Worm (Caenorhabditis elegans) whole organism, late embryonic: Measurements from ENCODE around the gene M151.2.

Source experiments
- C08G9.2 ChIP-seq: sonication (generic microtip); optimal IDR thresholded peaks from 2 replicates; lab custom pipeline; 2016; ENCODE audit warnings: mild to moderate bottlenecking, missing genetic modification characterization, moderate library complexity, missing compliant biosample characterization
- C38D4.7 ChIP-seq: fragments of 200-800 bp; sonication (Bioruptor generic); optimal IDR thresholded peaks from 2 replicates; lab custom pipeline; 2018; ENCODE audit warnings: mild to moderate bottlenecking, missing genetic modification characterization, moderate library complexity, missing compliant biosample characterization
- K02D7.2 ChIP-seq: sonication (generic microtip); optimal IDR thresholded peaks from 2 replicates; lab custom pipeline; 2017; ENCODE audit warnings: mild to moderate bottlenecking, missing genetic modification characterization, missing compliant biosample characterization
- K09A11.1 ChIP-seq: sonication (generic microtip); optimal IDR thresholded peaks from 2 replicates; lab custom pipeline; 2017; ENCODE audit warnings: antibody characterized with exemption, mild to moderate bottlenecking, missing genetic modification characterization, missing compliant biosample characterization; ENCODE audit not compliant: insufficient read depth
- T23F11.4 ChIP-seq: fragments of 200-800 bp; sonication (Bioruptor generic); optimal IDR thresholded peaks from 2 replicates; lab custom pipeline; 2018; ENCODE audit warnings: mild to moderate bottlenecking, missing genetic modification characterization, missing compliant biosample characterization
- Y22D7AL.16 ChIP-seq: sonication (generic microtip); optimal IDR thresholded peaks from 2 replicates; lab custom pipeline; 2016; ENCODE audit warnings: missing genetic modification characterization, missing compliant biosample characterization
- ahr-1 ChIP-seq: sonication (generic microtip); optimal IDR thresholded peaks from 2 replicates; lab custom pipeline; 2016; ENCODE audit warnings: missing genetic modification characterization, missing compliant biosample characterization
- ceh-19 ChIP-seq: fragments of 200-800 bp; sonication (Bioruptor generic); optimal IDR thresholded peaks from 2 replicates; lab custom pipeline; 2018; ENCODE audit warnings: mild to moderate bottlenecking, missing genetic modification characterization, missing compliant biosample characterization
- ceh-24 ChIP-seq: sonication (generic microtip); optimal IDR thresholded peaks from 2 replicates; lab custom pipeline; 2016; ENCODE audit warnings: mild to moderate bottlenecking, missing genetic modification characterization, missing compliant biosample characterization
- ceh-34 ChIP-seq: sonication (generic microtip); optimal IDR thresholded peaks from 2 replicates; lab custom pipeline; 2016; ENCODE audit warnings: mild to moderate bottlenecking, missing genetic modification characterization, missing compliant biosample characterization
- ceh-45 ChIP-seq: fragments of 200-800 bp; sonication (Bioruptor generic); IDR thresholded peaks from 2 replicates; pipeline ENCODE4 v1.3.6; 2022; ENCODE audit warnings: missing genetic modification reagents, missing genetic modification characterization, missing compliant biosample characterization
- ceh-6 ChIP-seq: fragments of 200-800 bp; sonication (Bioruptor generic); optimal IDR thresholded peaks from 2 replicates; lab custom pipeline; 2018; ENCODE audit warnings: mild to moderate bottlenecking, missing genetic modification characterization, missing compliant biosample characterization
- ceh-9 ChIP-seq: sonication (generic microtip); optimal IDR thresholded peaks from 2 replicates; lab custom pipeline; 2016; ENCODE audit warnings: mild to moderate bottlenecking, missing genetic modification characterization, inconsistent platforms, missing compliant biosample characterization
- che-1 ChIP-seq: sonication (generic microtip); optimal IDR thresholded peaks from 2 replicates; lab custom pipeline; 2016; ENCODE audit warnings: mild to moderate bottlenecking, missing genetic modification characterization, missing compliant biosample characterization
- elt-2 ChIP-seq: sonication (generic microtip); optimal IDR thresholded peaks from 2 replicates; lab custom pipeline; 2016; ENCODE audit warnings: missing genetic modification reagents, missing genetic modification characterization, missing compliant biosample characterization
- ets-4 ChIP-seq: sonication (generic microtip); optimal IDR thresholded peaks from 2 replicates; lab custom pipeline; 2016; ENCODE audit warnings: missing genetic modification characterization, missing compliant biosample characterization
- fax-1 ChIP-seq: sonication (generic microtip); optimal IDR thresholded peaks from 2 replicates; lab custom pipeline; 2016; ENCODE audit warnings: missing genotype, missing genetic modification characterization, missing compliant biosample characterization
- fkh-10 ChIP-seq: fragments of 150-350 bp; optimal IDR thresholded peaks from 2 replicates; lab custom pipeline; 2014; ENCODE audit warnings: missing biosample characterization, missing genetic modification reagents, missing genetic modification characterization
- fkh-6 ChIP-seq: sonication (generic microtip); optimal IDR thresholded peaks from 2 replicates; lab custom pipeline; 2016; ENCODE audit warnings: missing genetic modification characterization, missing compliant biosample characterization
- gmeb-2 ChIP-seq: sonication (generic microtip); optimal IDR thresholded peaks from 2 replicates; lab custom pipeline; 2016; ENCODE audit warnings: missing genetic modification characterization, inconsistent platforms, missing compliant biosample characterization
- hlh-13 ChIP-seq: fragments of 200-800 bp; sonication (Bioruptor generic); optimal IDR thresholded peaks from 2 replicates; lab custom pipeline; 2018; ENCODE audit warnings: mild to moderate bottlenecking, missing genetic modification characterization, missing compliant biosample characterization
- hlh-15 ChIP-seq: sonication (generic microtip); optimal IDR thresholded peaks from 2 replicates; lab custom pipeline; 2016; ENCODE audit warnings: missing genetic modification characterization, missing compliant biosample characterization
- hlh-6 ChIP-seq: sonication (generic microtip); optimal IDR thresholded peaks from 2 replicates; lab custom pipeline; 2016; ENCODE audit warnings: missing genotype, missing genetic modification characterization, missing compliant biosample characterization
- lin-11 ChIP-seq: fragments of 200-800 bp; sonication (Bioruptor generic); optimal IDR thresholded peaks from 2 replicates; lab custom pipeline; 2018; ENCODE audit warnings: mild to moderate bottlenecking, missing genetic modification characterization, missing compliant biosample characterization
- madf-2 ChIP-seq: sonication (generic microtip); optimal IDR thresholded peaks from 2 replicates; lab custom pipeline; 2017; ENCODE audit warnings: missing genetic modification characterization, missing compliant biosample characterization
- nfya-1 ChIP-seq: sonication (generic microtip); optimal IDR thresholded peaks from 2 replicates; lab custom pipeline; 2017; ENCODE audit warnings: missing genetic modification characterization, mild to moderate bottlenecking, missing compliant biosample characterization, antibody characterized with exemption, moderate library complexity
- nhr-232 ChIP-seq: sonication (generic microtip); optimal IDR thresholded peaks from 2 replicates; lab custom pipeline; 2016; ENCODE audit warnings: missing genetic modification characterization, missing compliant biosample characterization
- npax-4 ChIP-seq: sonication (generic microtip); optimal IDR thresholded peaks from 2 replicates; lab custom pipeline; 2016; ENCODE audit warnings: missing genetic modification characterization, missing compliant biosample characterization
- odd-2 ChIP-seq: sonication (generic microtip); optimal IDR thresholded peaks from 2 replicates; lab custom pipeline; 2017; ENCODE audit warnings: antibody characterized with exemption, mild to moderate bottlenecking, missing genetic modification characterization, missing compliant biosample characterization
- pag-3 ChIP-seq: sonication (generic microtip); optimal IDR thresholded peaks from 2 replicates; lab custom pipeline; 2016; ENCODE audit warnings: missing compliant biosample characterization, missing genetic modification characterization, borderline replicate concordance
- pha-2 ChIP-seq: sonication (generic microtip); optimal IDR thresholded peaks from 2 replicates; lab custom pipeline; 2017; ENCODE audit warnings: mild to moderate bottlenecking, missing genetic modification characterization, missing compliant biosample characterization
- pha-4 ChIP-seq: fragments of 150-350 bp; optimal IDR thresholded peaks from 2 replicates; lab custom pipeline; 2018; ENCODE audit warnings: missing biosample characterization, missing genetic modification reagents, missing genetic modification characterization
- pros-1 ChIP-seq: fragments of 150-350 bp; optimal IDR thresholded peaks from 2 replicates; lab custom pipeline; 2014; ENCODE audit warnings: missing biosample characterization, missing genetic modification reagents, missing genetic modification characterization
- ref-2 ChIP-seq: sonication (generic microtip); optimal IDR thresholded peaks from 2 replicates; lab custom pipeline; 2016; ENCODE audit warnings: missing genetic modification characterization, missing compliant biosample characterization
- rnt-1 ChIP-seq: sonication (generic microtip); optimal IDR thresholded peaks from 2 replicates; lab custom pipeline; 2016; ENCODE audit warnings: missing genetic modification characterization, missing compliant biosample characterization
- sox-2 ChIP-seq: fragments of 200-800 bp; sonication (Bioruptor generic); IDR thresholded peaks from 2 replicates; pipeline ENCODE4 v1.3.6; 2022; ENCODE audit warnings: missing genetic modification reagents, missing genetic modification characterization, missing compliant biosample characterization
- sox-4 ChIP-seq: sonication (generic microtip); optimal IDR thresholded peaks from 2 replicates; lab custom pipeline; 2017; ENCODE audit warnings: mild to moderate bottlenecking, missing genetic modification characterization, inconsistent platforms, missing compliant biosample characterization
- syd-9 ChIP-seq: sonication (generic microtip); optimal IDR thresholded peaks from 2 replicates; lab custom pipeline; 2016; ENCODE audit warnings: mild to moderate bottlenecking, missing genetic modification characterization, moderate library complexity, missing compliant biosample characterization
- tbx-2 ChIP-seq: sonication (generic microtip); optimal IDR thresholded peaks from 2 replicates; lab custom pipeline; 2016; ENCODE audit warnings: missing genetic modification characterization, missing compliant biosample characterization
- tbx-7 ChIP-seq: sonication (generic microtip); optimal IDR thresholded peaks from 2 replicates; lab custom pipeline; 2016; ENCODE audit warnings: missing genotype, missing genetic modification characterization, missing compliant biosample characterization
- unc-55 ChIP-seq: sonication (generic microtip); optimal IDR thresholded peaks from 2 replicates; lab custom pipeline; 2017; ENCODE audit warnings: missing biosample characterization, missing genetic modification reagents, missing genetic modification characterization
- unc-86 ChIP-seq: sonication (generic microtip); optimal IDR thresholded peaks from 2 replicates; lab custom pipeline; 2016; ENCODE audit warnings: missing genetic modification characterization, missing compliant biosample characterization
- ztf-16 ChIP-seq: sonication (generic microtip); optimal IDR thresholded peaks from 2 replicates; lab custom pipeline; 2017; ENCODE audit warnings: missing genetic modification characterization, missing compliant biosample characterization

M151.2 gene

ce11 chrII:3609764-3610163 lies 21.1 kb upstream of the M151.2 start, which contains the start of gene Y49F6A.5:
Gene Y49F6A.5 (minus strand): TSS chrII:3609864.
- no peak for TF ChIP-seq Y22D7AL.16 (tag; lab: Kevin White, UChicago)
- TF ChIP-seq ceh-19 (GFP tag; lab: Kevin White, UChicago), result no peak
- TF ChIP-seq ztf-16 (tag; lab: Kevin White, UChicago), result no peak
- TF ChIP-seq ceh-9 (tag; lab: Kevin White, UChicago), result no peak
- no peak for TF ChIP-seq sox-2
- no peak for TF ChIP-seq unc-86 (tag; lab: Kevin White, UChicago)
- TF ChIP-seq T23F11.4 (GFP tag; lab: Kevin White, UChicago), result no peak
- no peak for TF ChIP-seq hlh-13 (GFP tag; lab: Kevin White, UChicago)
- TF ChIP-seq hlh-15, result no peak
- TF ChIP-seq ceh-45 (GFP tag; lab: Robert Waterston, UW), result no peak
- no peak for TF ChIP-seq fkh-6
- no peak for TF ChIP-seq npax-4
- TF ChIP-seq C38D4.7 (GFP tag; lab: Kevin White, UChicago), result no peak
- TF ChIP-seq rnt-1 (tag; lab: Kevin White, UChicago), result no peak
- no peak for TF ChIP-seq odd-2 (tag; lab: Kevin White, UChicago)
- no peak for TF ChIP-seq pag-3 (tag; lab: Kevin White, UChicago)
- TF ChIP-seq ahr-1 (tag; lab: Kevin White, UChicago), result no peak

ce11 chrII:3616615-3617014 lies 14.3 kb upstream of the M151.2 start:
- no peak for TF ChIP-seq K09A11.1 (tag; lab: Kevin White, UChicago)
- TF ChIP-seq ztf-16 (tag; lab: Kevin White, UChicago), result no peak
- TF ChIP-seq nhr-232, result no peak
- TF ChIP-seq nfya-1, result peak; percentile 94

ce11 chrII:3617512-3617911 lies 13.4 kb upstream of the M151.2 start, which contains the start of gene F40E12.1:
Gene F40E12.1 (plus strand): TSS chrII:3617812.
- TF ChIP-seq madf-2 (tag; lab: Kevin White, UChicago) (no peak), pros-1 (tag; lab: Kevin White, UChicago) (no peak), K02D7.2 (tag; lab: Kevin White, UChicago) (no peak), npax-4 (no peak), che-1 (tag; lab: Kevin White, UChicago) (no peak), sox-4 (tag; lab: Kevin White, UChicago) (no peak), tbx-7 (tag; lab: Kevin White, UChicago) (no peak), C08G9.2 (tag; lab: Kevin White, UChicago) (no peak), C38D4.7 (GFP tag; lab: Kevin White, UChicago) (no peak), fkh-10 (no peak), nfya-1 (no peak), ets-4 (tag; lab: Kevin White, UChicago) (no peak)

ce11 chrII:3620862-3621261 lies 10.0 kb upstream of the M151.2 start:
- TF ChIP-seq lin-11 (no peak), ceh-24 (tag; lab: Kevin White, UChicago) (no peak), tbx-7 (tag; lab: Kevin White, UChicago) (no peak)
- TF ChIP-seq, all 69 proteins: peak for 0

ce11 chrII:3622014-3622413 lies 8.9 kb upstream of the M151.2 start, which contains the start of gene M151.7:
Gene M151.7 (plus strand): TSS chrII:3622314.
- TF ChIP-seq gmeb-2 (tag; lab: Kevin White, UChicago) (no peak), pha-2 (tag; lab: Kevin White, UChicago) (no peak), fax-1 (tag; lab: Kevin White, UChicago) (no peak), unc-55 (GFP tag; lab: Kevin White, UChicago) (no peak), ceh-9 (tag; lab: Kevin White, UChicago) (no peak), tbx-2 (tag; lab: Kevin White, UChicago) (no peak), ceh-34 (no peak), pha-4 (tag; lab: Kevin White, UChicago) (no peak), ceh-6 (GFP tag; lab: Kevin White, UChicago) (no peak), ref-2 (tag; lab: Kevin White, UChicago) (no peak), tbx-7 (tag; lab: Kevin White, UChicago) (no peak), hlh-6 (tag; lab: Kevin White, UChicago) (no peak), K09A11.1 (tag; lab: Kevin White, UChicago) (no peak), syd-9 (tag; lab: Kevin White, UChicago) (no peak), pag-3 (tag; lab: Kevin White, UChicago) (no peak), elt-2 (tag; lab: Kevin White, UChicago) (no peak)
